Worm (Caenorhabditis elegans) whole organism, early embryonic: ENCODE data around the gene C01G10.9.
A peak's percentile ranks its signal among the peaks of the same experiment; 100 is the strongest.

ENCODE experiments used
- B0310.2 ChIP-seq: sonication (generic microtip); optimal IDR thresholded peaks from 2 replicates; lab custom pipeline; 2016; ENCODE audit warnings: mild to moderate bottlenecking, missing genetic modification characterization, missing compliant biosample characterization
- F13C5.2 ChIP-seq: sonication (generic microtip); optimal IDR thresholded peaks from 2 replicates; lab custom pipeline; 2017; ENCODE audit warnings: mild to moderate bottlenecking, missing genetic modification characterization, inconsistent platforms, missing compliant biosample characterization
- aly-1 ChIP-seq: sonication (generic microtip); optimal IDR thresholded peaks from 2 replicates; lab custom pipeline; 2016; ENCODE audit warnings: missing genetic modification characterization, missing compliant biosample characterization
- ama-1 ChIP-seq: fragments of 150-350 bp; optimal IDR thresholded peaks from 2 replicates; lab custom pipeline; 2014
- ceh-36 ChIP-seq: sonication (generic microtip); optimal IDR thresholded peaks from 2 replicates; lab custom pipeline; 2016; ENCODE audit warnings: missing genetic modification characterization, inconsistent platforms, missing compliant biosample characterization
- flt-1 ChIP-seq: fragments of 200-800 bp; sonication (Bioruptor generic); IDR thresholded peaks from 2 replicates; pipeline ENCODE4 v1.3.6; 2022; ENCODE audit warnings: missing genetic modification characterization, missing compliant biosample characterization
- hmg-4 ChIP-seq: fragments of 200-800 bp; sonication (Bioruptor generic); optimal IDR thresholded peaks from 2 replicates; lab custom pipeline; 2018; ENCODE audit warnings: mild to moderate bottlenecking, missing genetic modification characterization, missing compliant biosample characterization
- hnd-1 ChIP-seq: sonication (generic microtip); optimal IDR thresholded peaks from 2 replicates; lab custom pipeline; 2016; ENCODE audit warnings: missing genetic modification characterization, missing compliant biosample characterization
- sea-1 ChIP-seq: fragments of 200-800 bp; sonication (Bioruptor generic); conservative IDR thresholded peaks from 2 replicates; pipeline ENCODE4 v1.3.6; 2022; ENCODE audit warnings: missing genetic modification characterization, missing compliant biosample characterization
- tbx-11 ChIP-seq: fragments of 200-800 bp; sonication (Bioruptor generic); IDR thresholded peaks from 2 replicates; pipeline ENCODE4 v1.3.6; 2022; ENCODE audit warnings: missing genetic modification characterization, missing compliant biosample characterization
- tra-4 ChIP-seq: sonication (generic microtip); optimal IDR thresholded peaks from 2 replicates; lab custom pipeline; 2017; ENCODE audit warnings: missing genetic modification characterization, missing compliant biosample characterization

- TF ChIP-seq hnd-1 (tag; lab: Kevin White, UChicago): no peak
- no peak for TF ChIP-seq ama-1 (lab: Kevin White, UChicago)
- no peak for TF ChIP-seq flt-1 (GFP tag; lab: Robert Waterston, UW)
- TF ChIP-seq B0310.2: no peak
- TF ChIP-seq aly-1 (tag; lab: Kevin White, UChicago): no peak
- TF ChIP-seq ceh-36 (tag; lab: Kevin White, UChicago): no peak
- no peak for TF ChIP-seq sea-1 (GFP tag; lab: Robert Waterston, UW)
- TF ChIP-seq F13C5.2 (tag; lab: Kevin White, UChicago): peak; percentile 31
- TF ChIP-seq tbx-11: no peak
- TF ChIP-seq tra-4 (tag; lab: Kevin White, UChicago): peak; percentile 4
- no peak for TF ChIP-seq hmg-4 (GFP tag; lab: Kevin White, UChicago)
These were observed at the start of gene C01G10.9, which contains the start of gene C01G10.10 for ce11 chrV:15082291-15082690.
